Worm (Caenorhabditis elegans) whole organism, L3 larva: ENCODE measurements around the gene ucr-1.

ENCODE experiments used
- ZK546.5 ChIP-seq: sonication (generic microtip); optimal IDR thresholded peaks from 2 replicates; lab custom pipeline; 2017; ENCODE audit warnings: missing biosample characterization, missing genetic modification characterization
- aly-2 ChIP-seq: fragments of 150-350 bp; optimal IDR thresholded peaks from 2 replicates; lab custom pipeline; 2014; ENCODE audit warnings: missing biosample characterization, missing genetic modification characterization
- ama-1 ChIP-seq: fragments of 150-350 bp; optimal IDR thresholded peaks from 2 replicates; lab custom pipeline; 2018
- ceh-16 ChIP-seq: sonication (generic microtip); optimal IDR thresholded peaks from 2 replicates; lab custom pipeline; 2017; ENCODE audit warnings: missing biosample characterization, missing genetic modification characterization
- ceh-28 ChIP-seq: fragments of 150-350 bp; optimal IDR thresholded peaks from 2 replicates; lab custom pipeline; 2014; ENCODE audit warnings: missing biosample characterization, missing genetic modification reagents, missing genetic modification characterization
- ceh-82 ChIP-seq: fragments of 150-350 bp; optimal IDR thresholded peaks from 2 replicates; lab custom pipeline; 2014; ENCODE audit warnings: missing biosample characterization, missing genetic modification characterization
- ceh-9 ChIP-seq: sonication (generic microtip); optimal IDR thresholded peaks from 2 replicates; lab custom pipeline; 2018; ENCODE audit warnings: missing biosample characterization, missing genetic modification characterization
- daf-12 ChIP-seq: fragments of 150-350 bp; optimal IDR thresholded peaks from 2 replicates; lab custom pipeline; 2014; ENCODE audit warnings: missing biosample characterization, missing genetic modification reagents, missing genetic modification characterization
- egl-27 ChIP-seq: sonication (generic microtip); optimal IDR thresholded peaks from 4 replicates; lab custom pipeline; 2017; ENCODE audit warnings: missing biosample characterization, missing genetic modification reagents, missing genetic modification characterization
- egl-5 ChIP-seq: fragments of 150-350 bp; optimal IDR thresholded peaks from 2 replicates; lab custom pipeline; 2017; ENCODE audit warnings: missing biosample characterization, missing genetic modification reagents, missing genetic modification characterization, inconsistent platforms
- elt-1 ChIP-seq: fragments of 150-350 bp; optimal IDR thresholded peaks from 2 replicates; lab custom pipeline; 2014; ENCODE audit warnings: missing biosample characterization, missing genetic modification characterization
- elt-2 ChIP-seq: sonication (generic microtip); optimal IDR thresholded peaks from 2 replicates; lab custom pipeline; 2016; ENCODE audit warnings: missing genetic modification reagents, mild to moderate bottlenecking, missing genetic modification characterization, missing compliant biosample characterization
- elt-3 ChIP-seq, 3 experiments: fragments of 150-350 bp in 1 of 3; sonication (generic microtip) in 2 of 3; optimal IDR thresholded peaks; 2 replicates in 2 of 3; 4 replicates in 1 of 3; lab custom pipeline; 2014 to 2017; ENCODE audit warnings: missing biosample characterization in 3 of 3, missing genetic modification characterization in 3 of 3
- fkh-10 ChIP-seq: sonication (generic microtip); optimal IDR thresholded peaks from 2 replicates; lab custom pipeline; 2017; ENCODE audit warnings: missing biosample characterization, missing genetic modification reagents, missing genetic modification characterization
- fkh-2 ChIP-seq: fragments of 150-350 bp; optimal IDR thresholded peaks from 2 replicates; lab custom pipeline; 2014; ENCODE audit warnings: missing biosample characterization, missing genetic modification reagents, missing genetic modification characterization
- hmg-11 ChIP-seq: sonication (generic microtip); optimal IDR thresholded peaks from 2 replicates; lab custom pipeline; 2016; ENCODE audit warnings: missing genetic modification characterization, missing compliant biosample characterization
- jun-1 ChIP-seq: fragments of 150-350 bp; optimal IDR thresholded peaks from 2 replicates; lab custom pipeline; 2014; ENCODE audit warnings: missing biosample characterization, missing genetic modification reagents, missing genetic modification characterization
- lin-15B ChIP-seq: fragments of 150-350 bp; optimal IDR thresholded peaks from 2 replicates; lab custom pipeline; 2014; ENCODE audit warnings: missing biosample characterization, missing genetic modification characterization
- lin-39 ChIP-seq: fragments of 150-350 bp; optimal IDR thresholded peaks from 2 replicates; lab custom pipeline; 2018; ENCODE audit warnings: missing biosample characterization, missing genetic modification reagents, missing genetic modification characterization
- mdl-1 ChIP-seq: fragments of 150-350 bp; optimal IDR thresholded peaks from 2 replicates; lab custom pipeline; 2014; ENCODE audit warnings: missing biosample characterization, missing genetic modification characterization
- mml-1 ChIP-seq: fragments of 150-350 bp; sonication (generic microtip); optimal IDR thresholded peaks from 3 replicates; lab custom pipeline; 2014; ENCODE audit warnings: missing biosample characterization, missing genetic modification characterization
- nfya-1 ChIP-seq: sonication (generic microtip); optimal IDR thresholded peaks from 2 replicates; lab custom pipeline; 2017; ENCODE audit warnings: missing genetic modification characterization, mild to moderate bottlenecking, missing compliant biosample characterization, antibody characterized with exemption, moderate library complexity; ENCODE audit not compliant: insufficient read depth
- nhr-11 ChIP-seq: fragments of 150-350 bp; optimal IDR thresholded peaks from 2 replicates; lab custom pipeline; 2014; ENCODE audit warnings: missing biosample characterization, missing genetic modification characterization
- nhr-23 ChIP-seq: fragments of 150-350 bp; optimal IDR thresholded peaks from 2 replicates; lab custom pipeline; 2014; ENCODE audit warnings: missing biosample characterization, missing genetic modification reagents, missing genetic modification characterization
- nhr-237 ChIP-seq: fragments of 150-350 bp; optimal IDR thresholded peaks from 2 replicates; lab custom pipeline; 2014; ENCODE audit warnings: missing biosample characterization, missing genetic modification characterization
- nhr-25 ChIP-seq: sonication (generic microtip); optimal IDR thresholded peaks from 2 replicates; lab custom pipeline; 2017; ENCODE audit warnings: missing biosample characterization, missing genetic modification characterization
- nhr-28 ChIP-seq: fragments of 150-350 bp; optimal IDR thresholded peaks from 2 replicates; lab custom pipeline; 2014; ENCODE audit warnings: missing biosample characterization, missing genetic modification characterization
- nhr-43 ChIP-seq: sonication (generic microtip); optimal IDR thresholded peaks from 2 replicates; lab custom pipeline; 2016; ENCODE audit warnings: mild to moderate bottlenecking, missing genetic modification characterization, missing compliant biosample characterization; ENCODE audit not compliant: poor library complexity, severe bottlenecking
- nhr-76 ChIP-seq: fragments of 150-350 bp; sonication (generic microtip); optimal IDR thresholded peaks from 5 replicates; lab custom pipeline; 2014; ENCODE audit warnings: missing biosample characterization, missing genetic modification characterization
- nhr-77 ChIP-seq: fragments of 150-350 bp; optimal IDR thresholded peaks from 2 replicates; lab custom pipeline; 2014; ENCODE audit warnings: missing biosample characterization, missing genetic modification characterization
- pha-4 ChIP-seq: fragments of 150-350 bp; optimal IDR thresholded peaks from 2 replicates; lab custom pipeline; 2014; ENCODE audit warnings: missing biosample characterization, missing genetic modification reagents, missing genetic modification characterization
- pqm-1 ChIP-seq: fragments of 150-350 bp; optimal IDR thresholded peaks from 2 replicates; lab custom pipeline; 2017; ENCODE audit warnings: missing biosample characterization, missing genetic modification characterization, inconsistent platforms
- sea-2 ChIP-seq: fragments of 150-350 bp; sonication (generic microtip); optimal IDR thresholded peaks from 4 replicates; lab custom pipeline; 2014; ENCODE audit warnings: missing biosample characterization, missing genetic modification reagents, missing genetic modification characterization
- snpc-4 ChIP-seq: fragments of 150-350 bp; optimal IDR thresholded peaks from 2 replicates; lab custom pipeline; 2014; ENCODE audit warnings: missing biosample characterization, missing genetic modification characterization
- tbx-2 ChIP-seq: sonication (generic microtip); optimal IDR thresholded peaks from 2 replicates; lab custom pipeline; 2016; ENCODE audit warnings: mild to moderate bottlenecking, missing genetic modification characterization, missing compliant biosample characterization
- unc-62 ChIP-seq: fragments of 150-350 bp; sonication (generic microtip); optimal IDR thresholded peaks from 4 replicates; lab custom pipeline; 2014; ENCODE audit warnings: missing biosample characterization, missing genetic modification reagents, missing genetic modification characterization
- zag-1 ChIP-seq: fragments of 150-350 bp; optimal IDR thresholded peaks from 2 replicates; lab custom pipeline; 2014; ENCODE audit warnings: missing biosample characterization, missing genetic modification characterization
- ztf-11 ChIP-seq: fragments of 150-350 bp; optimal IDR thresholded peaks from 2 replicates; lab custom pipeline; 2014; ENCODE audit warnings: missing biosample characterization, missing genetic modification characterization
- ztf-4 ChIP-seq: fragments of 150-350 bp; optimal IDR thresholded peaks from 2 replicates; lab custom pipeline; 2014; ENCODE audit warnings: missing biosample characterization, missing genetic modification characterization

The ucr-1 gene

DNA sequence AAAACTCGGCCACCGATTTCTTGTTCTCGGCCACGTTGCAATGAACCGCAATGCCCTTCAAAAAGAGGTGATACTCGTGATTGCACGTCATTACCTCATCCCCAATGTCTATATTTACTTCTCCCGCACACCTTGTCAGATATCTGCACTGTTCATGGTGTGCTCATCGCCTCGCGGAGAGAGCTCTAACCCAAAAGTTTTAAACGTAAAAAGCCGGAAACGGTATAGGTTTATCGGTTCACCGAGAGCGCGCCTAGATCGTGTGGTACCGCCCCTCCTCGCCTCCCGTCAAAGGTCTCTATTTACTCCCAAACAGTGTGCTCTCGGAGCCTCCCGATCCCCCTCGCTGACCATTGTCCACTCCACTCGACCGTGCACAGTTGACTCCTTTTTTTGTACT is 7.3 kb upstream of the ucr-1 start, which contains the start of gene F56D2.3:
Gene F56D2.3, plus strand, starts transcription at position 301 of the 400 bp plus-strand sequence.
- TF ChIP-seq snpc-4 (tag; lab: Kevin White, UChicago), result no peak
- peak; percentile 2 for TF ChIP-seq pha-4

- TF ChIP-seq nhr-76 (tag; lab: Kevin White, UChicago) (no peak), pqm-1 (tag; lab: Kevin White, UChicago) (no peak), egl-27 (no peak), ztf-11 (tag; lab: Kevin White, UChicago) (no peak), elt-2 (tag; lab: Kevin White, UChicago) (no peak), nhr-77 (tag; lab: Kevin White, UChicago) (no peak), ztf-4 (tag; lab: Kevin White, UChicago) (no peak), nfya-1 (tag; lab: Kevin White, UChicago) (no peak), jun-1 (tag; lab: Kevin White, UChicago) (no peak), zag-1 (tag; lab: Kevin White, UChicago) (no peak), nhr-237 (tag; lab: Kevin White, UChicago) (no peak), nhr-28 (tag; lab: Kevin White, UChicago) (no peak), ceh-28 (tag; lab: Kevin White, UChicago) (no peak), ceh-16 (no peak), aly-2 (tag; lab: Kevin White, UChicago) (no peak), sea-2 (GFP tag; lab: Kevin White, UChicago) (no peak), elt-1 (tag; lab: Kevin White, UChicago) (no peak), fkh-10 (GFP tag; lab: Kevin White, UChicago) (no peak), mml-1 (tag; lab: Kevin White, UChicago) (no peak)
Observed at ce11 chrIII:5585711-5586110, 6.2 kb upstream of the ucr-1 start.

- TF ChIP-seq ama-1 (lab: Kevin White, UChicago) (no peak), lin-39 (no peak), snpc-4 (tag; lab: Kevin White, UChicago) (no peak), lin-15B (tag; lab: Kevin White, UChicago) (peak; percentile 39), pha-4 (peak; percentile 54), nhr-76 (tag; lab: Kevin White, UChicago) (no peak), elt-3 (tag; optimal IDR thresholded peaks at IDR 0.05; lab: Kevin White, UChicago) (no peak), ceh-28 (tag; lab: Kevin White, UChicago) (no peak), fkh-2 (tag; lab: Kevin White, UChicago) (no peak), nhr-43 (tag; lab: Kevin White, UChicago) (no peak)
Observed at ce11 chrIII:5586925-5587324, 5.0 kb upstream of the ucr-1 start, which contains the start of gene F56D2.2. Gene F56D2.2 (plus strand): TSS chrIII:5587263.

DNA sequence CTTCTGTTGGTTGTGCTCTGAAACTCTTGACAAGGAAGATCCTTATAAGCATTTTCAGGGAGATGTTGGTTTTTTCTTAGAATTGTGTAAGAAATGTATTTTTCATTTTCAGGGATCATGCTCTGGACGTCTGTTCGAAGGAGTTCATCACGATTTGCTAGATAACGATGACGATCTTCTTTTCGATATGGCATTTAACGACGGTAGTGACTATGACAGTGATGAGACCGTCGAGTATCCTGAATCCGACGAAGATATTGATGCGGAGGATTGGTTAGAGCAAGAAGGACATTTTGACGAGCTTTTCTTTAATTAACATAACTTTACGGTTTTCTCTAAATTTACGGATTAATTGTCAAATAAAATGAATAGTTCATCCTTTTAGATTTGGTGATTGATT is 3.2 kb upstream of the ucr-1 start:
- TF ChIP-seq lin-39 (no peak), ceh-16 (no peak), ceh-28 (tag; lab: Kevin White, UChicago) (no peak), aly-2 (tag; lab: Kevin White, UChicago) (no peak), nhr-25 (no peak), daf-12 (no peak), unc-62 (GFP tag; lab: Kevin White, UChicago) (no peak), mml-1 (tag; lab: Kevin White, UChicago) (no peak), elt-3 (tag; optimal IDR thresholded peaks at IDR 0.05; lab: Kevin White, UChicago) (no peak), nhr-77 (tag; lab: Kevin White, UChicago) (no peak), fkh-2 (tag; lab: Kevin White, UChicago) (no peak), ceh-9 (tag; lab: Kevin White, UChicago) (no peak), zag-1 (tag; lab: Kevin White, UChicago) (no peak), snpc-4 (tag; lab: Kevin White, UChicago) (no peak), ztf-4 (tag; lab: Kevin White, UChicago) (no peak), tbx-2 (tag; lab: Kevin White, UChicago) (no peak), nhr-43 (tag; lab: Kevin White, UChicago) (no peak), egl-5 (tag; lab: Kevin White, UChicago) (no peak)

ce11 chrIII:5594350-5594749 is 2.4 kb downstream of the ucr-1 start:
- TF ChIP-seq ztf-11 (tag; lab: Kevin White, UChicago), result no peak
- no peak for TF ChIP-seq unc-62 (GFP tag; lab: Kevin White, UChicago)
- no peak for TF ChIP-seq nhr-11 (tag; lab: Kevin White, UChicago)
- TF ChIP-seq lin-15B (tag; lab: Kevin White, UChicago), result no peak
- TF ChIP-seq nfya-1 (tag; lab: Kevin White, UChicago), result peak; percentile 51
- TF ChIP-seq ZK546.5 (tag; lab: Kevin White, UChicago), result no peak
- no peak for TF ChIP-seq nhr-43 (tag; lab: Kevin White, UChicago)
- TF ChIP-seq tbx-2 (tag; lab: Kevin White, UChicago), result no peak
- TF ChIP-seq nhr-23, result peak; percentile 33
- no peak for TF ChIP-seq snpc-4 (tag; lab: Kevin White, UChicago)
- no peak for TF ChIP-seq mdl-1
- TF ChIP-seq nhr-77 (tag; lab: Kevin White, UChicago), result no peak
- TF ChIP-seq ama-1 (lab: Kevin White, UChicago), result peak; percentile 47
- TF ChIP-seq nhr-28 (tag; lab: Kevin White, UChicago), result no peak
- no peak for TF ChIP-seq elt-2 (tag; lab: Kevin White, UChicago)
- no peak for TF ChIP-seq pha-4
- no peak for TF ChIP-seq sea-2 (GFP tag; lab: Kevin White, UChicago)
- no peak for TF ChIP-seq ceh-82
- no peak for TF ChIP-seq hmg-11 (tag; lab: Kevin White, UChicago)
- TF ChIP-seq nhr-25, result peak; percentile 84
